Fruit fly (Drosophila melanogaster): ENCODE data around the gene CG33271.

The CG33271 gene

dm6 chr3L:11587720-11588580, 10.7 kb upstream of the CG33271 start, which contains the start of gene rt (continued):
- TF ChIP-seq HLHmδ (GFP tag; optimal IDR thresholded peaks at IDR 0.05) (no peak), CG11696 (GFP tag; IDR thresholded peaks at IDR 0.05) (no peak), CG30403 (GFP tag; optimal IDR thresholded peaks at IDR 0.05) (peak; percentile 58), crp (GFP tag; optimal IDR thresholded peaks at IDR 0.05) (no peak), Hr78 (GFP tag; optimal IDR thresholded peaks at IDR 0.05) (no peak), CG10462 (GFP tag; optimal IDR thresholded peaks at IDR 0.05) (no peak), her (GFP tag; optimal IDR thresholded peaks at IDR 0.05) (no peak), lmd (GFP tag; IDR thresholded peaks at IDR 0.05) (no peak; the same call in 1 of the 2 replicates), Trl (optimal IDR thresholded peaks at IDR 0.05) (no peak), Trl (GFP tag; optimal IDR thresholded peaks at IDR 0.05) (peak; percentile 39), ind (GFP tag; optimal IDR thresholded peaks at IDR 0.05) (peak; percentile 47), chinmo (GFP tag; IDR thresholded peaks at IDR 0.05; ENCODE audit: partially characterized antibody) (0 out of 4 replicates have a peak, but pooled peaks have one; percentile 29), wor (GFP tag; IDR thresholded peaks at IDR 0.05) (peak; percentile 42; the same call in 1 of the 2 replicates), fd3F (GFP tag; optimal IDR thresholded peaks at IDR 0.05) (no peak), amos (GFP tag; IDR thresholded peaks at IDR 0.05; ENCODE audit: partially characterized antibody) (no peak), tx (GFP tag; optimal IDR thresholded peaks at IDR 0.05) (no peak), HLH4C (GFP tag; IDR thresholded peaks at IDR 0.05; ENCODE audit: partially characterized antibody) (peak; percentile 38; the same call in 1 of the 3 replicates), HLH3B (GFP tag; IDR thresholded peaks at IDR 0.05) (peak; percentile 43; the same call in 1 of the 2 replicates), HmgZ (tag; optimal IDR thresholded peaks at IDR 0.05) (no peak), cas (GFP tag; IDR thresholded peaks at IDR 0.05) (no peak), toy (GFP tag; IDR thresholded peaks at IDR 0.05) (no peak), sqz (GFP tag; optimal IDR thresholded peaks at IDR 0.05) (peak; percentile 31), Deaf1 (tag; optimal IDR thresholded peaks at IDR 0.05) (peak; percentile 6), CG12236 (GFP tag; optimal IDR thresholded peaks at IDR 0.05) (no peak), nom (GFP tag; optimal IDR thresholded peaks at IDR 0.05) (no peak), croc (GFP tag; conservative IDR thresholded peaks at IDR 0.05) (peak; percentile 62), CG6765 (GFP tag; optimal IDR thresholded peaks at IDR 0.05) (no peak), fd64A (GFP tag; optimal IDR thresholded peaks at IDR 0.05) (peak; percentile 24), CG18262 (tag; optimal IDR thresholded peaks at IDR 0.05) (peak; percentile 80), klu (GFP tag; IDR thresholded peaks at IDR 0.05) (no peak), Dek (tag; optimal IDR thresholded peaks at IDR 0.05) (no peak), Rx (GFP tag; IDR thresholded peaks at IDR 0.05) (no peak; the same call in 1 of the 2 replicates), sob (GFP tag; IDR thresholded peaks at IDR 0.05) (no peak; the same call in 1 of the 2 replicates), CG10274 (GFP tag; optimal IDR thresholded peaks at IDR 0.05) (peak; percentile 3), CG31441 (GFP tag; IDR thresholded peaks at IDR 0.05) (peak; percentile 59), Camta (GFP tag; optimal IDR thresholded peaks at IDR 0.05) (no peak), yki (optimal IDR thresholded peaks at IDR 0.05) (no peak), CG34422 (GFP tag; IDR thresholded peaks at IDR 0.05) (peak; percentile 28; the same call in 1 of the 3 replicates), CG7786 (GFP tag; optimal IDR thresholded peaks at IDR 0.05) (no peak), sisA (GFP tag; IDR thresholded peaks at IDR 0.05) (peak; percentile 63), CG32772 (GFP tag; IDR thresholded peaks at IDR 0.05) (0 out of 2 replicates have a peak, but pooled peaks have one; percentile 27), sr (GFP tag; IDR thresholded peaks at IDR 0.05) (no peak), CG18599 (GFP tag; optimal IDR thresholded peaks at IDR 0.05) (no peak), zen (tag; optimal IDR thresholded peaks at IDR 0.05) (peak; percentile 6), Sry-β (GFP tag; optimal IDR thresholded peaks at IDR 0.05) (peak; percentile 85), CG17385 (GFP tag; optimal IDR thresholded peaks at IDR 0.05) (peak; percentile 50), fd96Cb (tag; optimal IDR thresholded peaks at IDR 0.05) (peak; percentile 60), TFAM (GFP tag; optimal IDR thresholded peaks at IDR 0.05) (no peak), bigmax (GFP tag; optimal IDR thresholded peaks at IDR 0.05) (no peak)

Measured in whole organism, embryonic.